Worm (Caenorhabditis elegans) whole organism, L2 larva: ENCODE measurements around the gene C54F6.19.

Experiments
- C34F6.9 ChIP-seq: fragments of 150-350 bp; optimal IDR thresholded peaks from 2 replicates; lab custom pipeline; 2014; ENCODE audit warnings: missing biosample characterization, missing genetic modification characterization
- F13H6.1 ChIP-seq: sonication (generic microtip); optimal IDR thresholded peaks from 2 replicates; lab custom pipeline; 2016; ENCODE audit warnings: missing genetic modification characterization, missing compliant biosample characterization
- Y55F3AM.14 ChIP-seq: fragments of 200-800 bp; sonication (Bioruptor generic); optimal IDR thresholded peaks from 2 replicates; lab custom pipeline; 2018; ENCODE audit warnings: mild to moderate bottlenecking, missing genetic modification characterization, missing compliant biosample characterization
- ZK546.5 ChIP-seq: sonication (generic microtip); optimal IDR thresholded peaks from 2 replicates; lab custom pipeline; 2017; ENCODE audit warnings: missing biosample characterization, missing genetic modification characterization
- alr-1 ChIP-seq: fragments of 150-350 bp; optimal IDR thresholded peaks from 2 replicates; lab custom pipeline; 2014; ENCODE audit warnings: missing biosample characterization, missing genetic modification characterization
- aly-2 ChIP-seq: fragments of 150-350 bp; optimal IDR thresholded peaks from 2 replicates; lab custom pipeline; 2014; ENCODE audit warnings: missing biosample characterization, missing genetic modification characterization
- ama-1 ChIP-seq: fragments of 150-350 bp; optimal IDR thresholded peaks from 2 replicates; lab custom pipeline; 2018; ENCODE audit warnings: inconsistent platforms
- blmp-1 ChIP-seq: sonication (generic microtip); optimal IDR thresholded peaks from 2 replicates; lab custom pipeline; 2017; ENCODE audit warnings: missing genetic modification characterization, mild to moderate bottlenecking, missing compliant biosample characterization, antibody characterized with exemption, moderate library complexity; ENCODE audit not compliant: insufficient read depth
- ceh-16 ChIP-seq: fragments of 150-350 bp; optimal IDR thresholded peaks from 2 replicates; lab custom pipeline; 2014; ENCODE audit warnings: missing biosample characterization, missing genetic modification characterization
- dmd-4 ChIP-seq: sonication (generic microtip); optimal IDR thresholded peaks from 2 replicates; lab custom pipeline; 2017; ENCODE audit warnings: missing biosample characterization, missing genetic modification characterization
- egl-27 ChIP-seq: sonication (generic microtip); optimal IDR thresholded peaks from 3 replicates; lab custom pipeline; 2017; ENCODE audit warnings: missing biosample characterization, missing genetic modification reagents, missing genetic modification characterization
- elt-3 ChIP-seq: sonication (generic microtip); optimal IDR thresholded peaks from 2 replicates; lab custom pipeline; 2017; ENCODE audit warnings: missing biosample characterization, missing genetic modification characterization
- gmeb-1 ChIP-seq: fragments of 150-350 bp; optimal IDR thresholded peaks from 2 replicates; lab custom pipeline; 2014; ENCODE audit warnings: missing biosample characterization, missing genetic modification characterization
- lin-11 ChIP-seq: fragments of 150-350 bp; sonication (generic microtip); optimal IDR thresholded peaks from 2 replicates; lab custom pipeline; 2014; ENCODE audit warnings: missing biosample characterization, missing genetic modification characterization, inconsistent platforms, mixed read lengths
- lin-13 ChIP-seq: fragments of 150-350 bp; optimal IDR thresholded peaks from 2 replicates; lab custom pipeline; 2014; ENCODE audit warnings: missing biosample characterization, missing genetic modification reagents, missing genetic modification characterization
- lsy-2 ChIP-seq, 2 experiments: fragments of 150-350 bp in 1 of 2; sonication (generic microtip) in 1 of 2; optimal IDR thresholded peaks; 2 replicates each; lab custom pipeline; 2014 to 2017; ENCODE audit warnings: missing biosample characterization in 2 of 2, missing genetic modification characterization in 2 of 2
- mbf-1 ChIP-seq: sonication (generic microtip); optimal IDR thresholded peaks from 2 replicates; lab custom pipeline; 2017; ENCODE audit warnings: missing biosample characterization, missing genetic modification characterization
- mdl-1 ChIP-seq, 2 experiments: fragments of 150-350 bp in 1 of 2; sonication (generic microtip) in 1 of 2; optimal IDR thresholded peaks; 2 replicates each; lab custom pipeline; 2017; ENCODE audit warnings: missing biosample characterization in 2 of 2, missing genetic modification characterization in 2 of 2
- nhr-10 ChIP-seq: sonication (generic microtip); optimal IDR thresholded peaks from 2 replicates; lab custom pipeline; 2017; ENCODE audit warnings: missing biosample characterization, missing genetic modification characterization
- nhr-11 ChIP-seq: fragments of 150-350 bp; optimal IDR thresholded peaks from 2 replicates; lab custom pipeline; 2014; ENCODE audit warnings: missing biosample characterization, missing genetic modification characterization
- nhr-129 ChIP-seq: fragments of 150-350 bp; optimal IDR thresholded peaks from 2 replicates; lab custom pipeline; 2014; ENCODE audit warnings: missing biosample characterization, missing genetic modification characterization
- nhr-21 ChIP-seq: fragments of 150-350 bp; optimal IDR thresholded peaks from 2 replicates; lab custom pipeline; 2014; ENCODE audit warnings: missing biosample characterization, missing genetic modification characterization
- nhr-237 ChIP-seq: fragments of 150-350 bp; optimal IDR thresholded peaks from 2 replicates; lab custom pipeline; 2014; ENCODE audit warnings: missing biosample characterization, missing genetic modification characterization
- nhr-6 ChIP-seq: fragments of 150-350 bp; optimal IDR thresholded peaks from 2 replicates; lab custom pipeline; 2014; ENCODE audit warnings: missing biosample characterization, missing genetic modification characterization
- nhr-77 ChIP-seq: fragments of 150-350 bp; optimal IDR thresholded peaks from 2 replicates; lab custom pipeline; 2014; ENCODE audit warnings: missing biosample characterization, missing genetic modification characterization
- peb-1 ChIP-seq: fragments of 150-350 bp; optimal IDR thresholded peaks from 2 replicates; lab custom pipeline; 2014; ENCODE audit warnings: missing biosample characterization, missing genetic modification characterization
- sem-4 ChIP-seq: fragments of 150-350 bp; optimal IDR thresholded peaks from 2 replicates; lab custom pipeline; 2014; ENCODE audit warnings: missing biosample characterization, missing genetic modification reagents, missing genetic modification characterization
- skn-1 ChIP-seq: sonication (generic microtip); optimal IDR thresholded peaks from 2 replicates; lab custom pipeline; 2017; ENCODE audit warnings: missing biosample characterization, missing genetic modification characterization
- sma-3 ChIP-seq: sonication (generic microtip); optimal IDR thresholded peaks from 2 replicates; lab custom pipeline; 2016; ENCODE audit warnings: missing genetic modification reagents, missing genetic modification characterization, missing compliant biosample characterization
- sma-9 ChIP-seq, 2 experiments: fragments of 150-350 bp in 1 of 2; sonication (generic microtip) in 1 of 2; optimal IDR thresholded peaks; 2 replicates each; lab custom pipeline; 2014 to 2016; ENCODE audit warnings: missing genetic modification characterization in 2 of 2, mild to moderate bottlenecking in 1 of 2, missing biosample characterization in 1 of 2, missing compliant biosample characterization in 1 of 2, missing genetic modification reagents in 1 of 2, moderate library complexity in 1 of 2
- snpc-4 ChIP-seq: fragments of 150-350 bp; optimal IDR thresholded peaks from 2 replicates; lab custom pipeline; 2014; ENCODE audit warnings: missing biosample characterization, missing genetic modification characterization
- unc-39 ChIP-seq: fragments of 150-350 bp; optimal IDR thresholded peaks from 2 replicates; lab custom pipeline; 2014; ENCODE audit warnings: missing biosample characterization, missing genetic modification characterization
- unc-55 ChIP-seq: fragments of 150-350 bp; sonication (generic microtip); optimal IDR thresholded peaks from 3 replicates; lab custom pipeline; 2014; ENCODE audit warnings: missing biosample characterization, missing genetic modification reagents, missing genetic modification characterization
- ztf-11 ChIP-seq: sonication (generic microtip); optimal IDR thresholded peaks from 2 replicates; lab custom pipeline; 2017; ENCODE audit warnings: missing biosample characterization, missing genetic modification characterization
- ztf-4 ChIP-seq: fragments of 150-350 bp; optimal IDR thresholded peaks from 2 replicates; lab custom pipeline; 2014; ENCODE audit warnings: missing biosample characterization, missing genetic modification characterization

The C54F6.19 gene

DNA sequence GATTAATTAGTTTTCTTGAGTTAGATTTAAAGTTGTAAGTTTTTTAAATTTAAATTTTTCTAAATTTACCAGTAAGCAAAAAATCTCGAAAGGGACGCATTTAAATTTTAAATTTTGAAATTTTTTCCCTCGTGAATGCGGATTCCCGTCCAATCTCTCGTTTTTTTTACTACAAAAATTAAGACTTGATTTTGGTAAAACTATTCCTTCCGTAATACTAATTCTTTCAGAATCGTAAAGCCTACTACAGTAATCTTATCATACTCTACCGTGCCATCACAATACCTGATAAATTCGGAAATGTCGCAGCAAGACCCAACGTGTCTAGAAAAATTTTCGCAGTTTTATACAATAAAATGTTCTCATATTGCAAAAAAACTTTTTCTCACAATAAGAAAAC is at the start of gene C54F6.19, which contains the start of gene nhx-3:
Gene C54F6.19, plus strand, starts transcription at position 301 of the 400 bp plus-strand sequence.
Gene nhx-3, minus strand, starts transcription at position 337 of the 400 bp plus-strand sequence.
- TF ChIP-seq snpc-4 (tag; lab: Kevin White, UChicago) (no peak), egl-27 (tag; lab: Kevin White, UChicago) (no peak), ama-1 (lab: Kevin White, UChicago) (no peak), ZK546.5 (tag; lab: Kevin White, UChicago) (no peak), mdl-1 (tag; optimal IDR thresholded peaks at IDR 0.05; lab: Kevin White, UChicago) (no peak), nhr-11 (no peak), ceh-16 (no peak), gmeb-1 (tag; lab: Kevin White, UChicago) (no peak), nhr-10 (tag; lab: Kevin White, UChicago) (no peak), sma-3 (no peak), nhr-6 (tag; lab: Kevin White, UChicago) (no peak), blmp-1 (no peak), peb-1 (tag; lab: Kevin White, UChicago) (no peak), sem-4 (tag; lab: Kevin White, UChicago) (no peak), C34F6.9 (no peak), unc-55 (GFP tag; lab: Kevin White, UChicago) (no peak), mbf-1 (tag; lab: Kevin White, UChicago) (no peak), lin-11 (tag; lab: Kevin White, UChicago) (no peak)
- TF ChIP-seq, all 48 proteins: peak for 0

DNA sequence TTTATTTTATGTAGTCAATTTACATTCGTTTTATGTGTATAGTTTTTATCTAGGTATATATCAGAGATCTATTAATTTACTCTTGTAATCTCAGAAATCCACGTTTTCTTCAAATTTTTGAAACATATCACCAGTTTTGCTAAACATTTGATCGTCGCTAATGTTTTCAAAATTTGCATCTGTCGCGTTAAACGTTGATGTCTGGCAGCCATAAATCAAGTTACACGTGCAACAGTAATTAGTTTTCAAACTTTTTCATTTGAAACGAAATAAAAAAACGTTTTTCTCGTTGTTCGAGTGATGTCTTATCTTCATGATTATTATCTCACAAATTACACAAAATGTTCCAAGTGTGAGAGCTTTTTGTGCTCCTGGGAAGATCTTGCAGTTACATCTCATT is 47.8 kb upstream of the C54F6.19 start, which contains the start of gene srh-79:
Gene srh-79, plus strand, starts transcription at position 301 of the 400 bp plus-strand sequence.
- TF ChIP-seq Y55F3AM.14 (GFP tag; lab: Kevin White, UChicago) (no peak), sma-3 (no peak), unc-39 (no peak), ama-1 (lab: Kevin White, UChicago) (no peak), alr-1 (no peak), nhr-6 (tag; lab: Kevin White, UChicago) (no peak), skn-1 (tag; lab: Kevin White, UChicago) (no peak), aly-2 (tag; lab: Kevin White, UChicago) (no peak), C34F6.9 (no peak), lin-11 (tag; lab: Kevin White, UChicago) (no peak), gmeb-1 (tag; lab: Kevin White, UChicago) (no peak), F13H6.1 (tag; lab: Kevin White, UChicago) (no peak)

DNA sequence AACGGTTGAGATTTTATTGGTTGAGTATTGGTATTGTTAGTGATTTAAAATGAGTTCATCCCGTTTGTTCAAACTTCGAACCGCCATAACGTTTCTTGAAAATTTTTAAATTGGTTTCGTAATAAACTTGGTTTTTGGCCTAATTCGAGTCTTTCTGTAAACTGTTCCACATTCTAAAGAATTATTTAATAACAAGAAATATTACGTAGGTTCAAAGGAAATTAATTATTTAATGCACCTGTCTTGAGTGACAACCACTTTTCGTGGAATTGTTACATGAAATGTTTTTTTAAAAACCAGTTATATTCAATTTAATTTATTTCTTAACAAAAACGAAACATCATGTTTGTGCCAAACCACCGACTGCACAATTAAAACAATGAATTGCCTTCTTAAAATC is 44.1 kb upstream of the C54F6.19 start:
- TF ChIP-seq lin-13 (GFP tag; lab: Kevin White, UChicago) = no peak

DNA sequence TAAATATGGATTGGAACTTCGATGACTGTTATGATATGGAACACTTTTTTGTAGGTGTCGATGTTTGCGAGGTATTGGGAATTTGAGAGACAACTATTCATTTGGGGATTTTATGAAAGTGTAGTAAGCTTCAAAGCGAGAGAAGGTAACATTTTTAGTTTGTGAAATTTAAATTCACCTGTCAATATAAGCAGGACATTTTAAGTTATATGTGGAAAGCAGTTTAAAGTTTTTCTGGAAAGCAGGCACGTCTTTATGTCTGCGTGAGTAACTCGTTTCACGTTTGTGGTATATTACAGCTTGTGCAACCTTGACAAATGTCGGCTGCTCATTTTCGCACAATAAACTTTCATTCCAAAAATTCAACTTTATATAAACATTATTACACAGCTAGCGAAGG is 41.0 kb upstream of the C54F6.19 start, which contains the start of gene srh-229:
Gene srh-229, minus strand, starts transcription at position 101 of the 400 bp plus-strand sequence.
- TF ChIP-seq nhr-21 (tag; lab: Kevin White, UChicago) = no peak
- no peak for TF ChIP-seq lsy-2 (tag; optimal IDR thresholded peaks at IDR 0.05; lab: Kevin White, UChicago)
- no peak for TF ChIP-seq nhr-129 (tag; lab: Kevin White, UChicago)
- TF ChIP-seq mbf-1 (tag; lab: Kevin White, UChicago) = no peak
- TF ChIP-seq lin-13 (GFP tag; lab: Kevin White, UChicago) = no peak
- no peak for TF ChIP-seq ztf-4
- no peak for TF ChIP-seq elt-3 (tag; lab: Kevin White, UChicago)
- no peak for TF ChIP-seq ztf-11 (tag; lab: Kevin White, UChicago)
- TF ChIP-seq sma-9 (GFP tag; optimal IDR thresholded peaks at IDR 0.05; lab: Kevin White, UChicago) = no peak
- no peak for TF ChIP-seq sma-9 (tag; optimal IDR thresholded peaks at IDR 0.05; lab: Kevin White, UChicago)
- no peak for TF ChIP-seq nhr-77 (tag; lab: Kevin White, UChicago)

DNA sequence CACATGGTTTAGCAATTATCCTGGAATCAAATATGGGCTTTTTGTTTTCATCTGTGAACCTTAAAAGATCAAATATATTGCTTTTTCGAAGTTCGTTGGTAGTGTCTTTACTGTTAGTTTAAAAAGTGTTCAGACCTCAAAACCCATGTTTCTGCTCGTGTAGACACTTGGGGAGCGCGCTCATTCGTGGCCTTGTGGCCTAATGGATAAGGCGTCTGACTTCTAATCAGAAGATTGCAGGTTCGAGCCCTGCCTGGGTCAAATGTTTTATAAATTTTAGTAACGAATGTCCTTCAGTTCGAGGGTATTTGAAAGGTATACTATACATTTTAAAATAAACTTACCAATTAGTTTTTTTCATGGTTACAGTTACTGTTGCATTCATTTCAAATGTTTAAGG is 39.1 kb upstream of the C54F6.19 start:
- TF ChIP-seq ama-1 (lab: Kevin White, UChicago) = no peak
- no peak for TF ChIP-seq sma-3
- TF ChIP-seq nhr-21 (tag; lab: Kevin White, UChicago) = peak; percentile 10
- no peak for TF ChIP-seq dmd-4 (tag; lab: Kevin White, UChicago)
- no peak for TF ChIP-seq nhr-10 (tag; lab: Kevin White, UChicago)
- peak; percentile 34 for TF ChIP-seq sma-9 (GFP tag; optimal IDR thresholded peaks at IDR 0.05; lab: Kevin White, UChicago)
- no peak for TF ChIP-seq sma-9 (tag; optimal IDR thresholded peaks at IDR 0.05; lab: Kevin White, UChicago)
- TF ChIP-seq ZK546.5 (tag; lab: Kevin White, UChicago) = no peak
- TF ChIP-seq F13H6.1 (tag; lab: Kevin White, UChicago) = no peak
- TF ChIP-seq nhr-237 (tag; lab: Kevin White, UChicago) = no peak
- TF ChIP-seq, all 48 proteins: peak for 2
